Worm (Caenorhabditis elegans) whole organism, L3 larva: ENCODE data around the gene F48E3.9.

Experiments used
- ceh-82 ChIP-seq: fragments of 150-350 bp; optimal IDR thresholded peaks from 2 replicates; lab custom pipeline; 2014; ENCODE audit warnings: missing biosample characterization, missing genetic modification characterization
- eor-1 ChIP-seq, 2 experiments: fragments of 150-350 bp; optimal IDR thresholded peaks; 2 replicates each; lab custom pipeline; 2014 to 2018; ENCODE audit warnings: missing biosample characterization in 2 of 2, missing genetic modification characterization in 2 of 2
- pha-4 ChIP-seq: fragments of 150-350 bp; optimal IDR thresholded peaks from 2 replicates; lab custom pipeline; 2014; ENCODE audit warnings: missing biosample characterization, missing genetic modification reagents, missing genetic modification characterization

ce11 chrX:7534454-7534853 is 53.6 kb downstream of the F48E3.9 start:
- no peak for TF ChIP-seq eor-1 (tag; optimal IDR thresholded peaks at IDR 0.05; lab: Kevin White, UChicago)
- TF ChIP-seq pha-4 (tag; lab: Kevin White, UChicago), result no peak
- TF ChIP-seq ceh-82, result no peak
